Worm (Caenorhabditis elegans): ENCODE results near the gene npr-1.

Gene npr-1

ce11 chrX:4769885-4770284 is at the start of gene npr-1:
Gene npr-1 (minus strand): TSS chrX:4769985.
- no peak for TF ChIP-seq T22C8.4 (GFP tag; IDR thresholded peaks at IDR 0.05)
- no peak for TF ChIP-seq cog-1 (tag; optimal IDR thresholded peaks at IDR 0.05)
- TF ChIP-seq ztf-23 (GFP tag; IDR thresholded peaks at IDR 0.05) = no peak
- TF ChIP-seq flt-1 (GFP tag; IDR thresholded peaks at IDR 0.05) = no peak
- TF ChIP-seq klf-2 (GFP tag; conservative IDR thresholded peaks at IDR 0.05) = no peak
- no peak for TF ChIP-seq ref-1 (GFP tag; conservative IDR thresholded peaks at IDR 0.05)
- TF ChIP-seq med-1 (GFP tag; optimal IDR thresholded peaks at IDR 0.05; ENCODE audit: insufficient read depth) = no peak
- no peak for TF ChIP-seq ztf-29 (GFP tag; IDR thresholded peaks at IDR 0.05)
- no peak for TF ChIP-seq tab-1 (GFP tag; IDR thresholded peaks at IDR 0.05)

- no peak for TF ChIP-seq ref-1 (GFP tag; conservative IDR thresholded peaks at IDR 0.05)
- no peak for TF ChIP-seq T22C8.4 (GFP tag; IDR thresholded peaks at IDR 0.05)
- TF ChIP-seq flt-1 (GFP tag; IDR thresholded peaks at IDR 0.05) = no peak
- TF ChIP-seq tab-1 (GFP tag; IDR thresholded peaks at IDR 0.05) = no peak
- TF ChIP-seq ztf-29 (GFP tag; IDR thresholded peaks at IDR 0.05) = no peak
- TF ChIP-seq klf-2 (GFP tag; conservative IDR thresholded peaks at IDR 0.05) = no peak
- no peak for TF ChIP-seq cog-1 (tag; optimal IDR thresholded peaks at IDR 0.05)
- TF ChIP-seq med-1 (GFP tag; optimal IDR thresholded peaks at IDR 0.05; ENCODE audit: insufficient read depth) = no peak
- TF ChIP-seq ztf-23 (GFP tag; IDR thresholded peaks at IDR 0.05) = no peak
Observed at ce11 chrX:4818872-4819271, 49.1 kb upstream of the npr-1 start.

ce11 chrX:4818252-4818651 is 48.5 kb upstream of the npr-1 start, which contains the start of gene R08E3.3:
Gene R08E3.3 (plus strand): TSS chrX:4818593.
- TF ChIP-seq klf-2 (GFP tag; conservative IDR thresholded peaks at IDR 0.05) (no peak), ztf-23 (GFP tag; IDR thresholded peaks at IDR 0.05) (peak; percentile 46; the same call in 1 of the 2 replicates)

- TF ChIP-seq klf-2 (GFP tag; conservative IDR thresholded peaks at IDR 0.05) = no peak
- no peak for TF ChIP-seq med-1 (GFP tag; optimal IDR thresholded peaks at IDR 0.05; ENCODE audit: insufficient read depth)
- no peak for TF ChIP-seq flt-1 (GFP tag; IDR thresholded peaks at IDR 0.05)
- TF ChIP-seq ztf-29 (GFP tag; IDR thresholded peaks at IDR 0.05) = no peak
- no peak for TF ChIP-seq ztf-23 (GFP tag; IDR thresholded peaks at IDR 0.05)
- TF ChIP-seq cog-1 (tag; optimal IDR thresholded peaks at IDR 0.05) = no peak
- no peak for TF ChIP-seq tab-1 (GFP tag; IDR thresholded peaks at IDR 0.05)
- TF ChIP-seq ref-1 (GFP tag; conservative IDR thresholded peaks at IDR 0.05) = no peak
- no peak for TF ChIP-seq T22C8.4 (GFP tag; IDR thresholded peaks at IDR 0.05)
Observed at ce11 chrX:4813115-4813732, 43.4 kb upstream of the npr-1 start.

DNA sequence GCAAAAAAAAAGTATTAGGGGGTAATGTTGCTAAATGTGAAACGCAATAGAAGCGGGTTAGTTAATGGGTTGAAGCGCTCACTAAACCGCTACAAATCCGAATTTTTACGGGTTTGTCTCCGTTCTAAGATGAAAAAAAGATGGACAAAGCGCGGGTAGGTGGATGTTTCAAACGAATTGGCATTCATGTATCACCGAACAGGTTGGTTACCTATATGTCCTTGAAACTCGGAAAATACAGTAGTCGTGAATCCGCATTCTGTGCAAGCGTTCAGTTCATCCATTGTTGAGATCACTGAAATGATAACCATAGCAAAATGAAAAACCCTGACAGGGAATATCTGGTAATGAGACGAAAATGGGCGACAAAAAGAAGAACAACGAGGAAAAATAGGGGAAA is 41.5 kb upstream of the npr-1 start, which contains the start of gene ztf-16:
Gene ztf-16 (minus strand): TSS at position 299 of the 400 bp plus-strand sequence.
- TF ChIP-seq ztf-29 (GFP tag; IDR thresholded peaks at IDR 0.05) = no peak
- no peak for TF ChIP-seq klf-2 (GFP tag; conservative IDR thresholded peaks at IDR 0.05)
- no peak for TF ChIP-seq ref-1 (GFP tag; conservative IDR thresholded peaks at IDR 0.05)
- TF ChIP-seq tab-1 (GFP tag; IDR thresholded peaks at IDR 0.05) = no peak
- no peak for TF ChIP-seq ztf-23 (GFP tag; IDR thresholded peaks at IDR 0.05)
- TF ChIP-seq T22C8.4 (GFP tag; IDR thresholded peaks at IDR 0.05) = no peak
- TF ChIP-seq cog-1 (tag; optimal IDR thresholded peaks at IDR 0.05) = no peak
- TF ChIP-seq flt-1 (GFP tag; IDR thresholded peaks at IDR 0.05) = no peak
- no peak for TF ChIP-seq med-1 (GFP tag; optimal IDR thresholded peaks at IDR 0.05; ENCODE audit: insufficient read depth)

DNA sequence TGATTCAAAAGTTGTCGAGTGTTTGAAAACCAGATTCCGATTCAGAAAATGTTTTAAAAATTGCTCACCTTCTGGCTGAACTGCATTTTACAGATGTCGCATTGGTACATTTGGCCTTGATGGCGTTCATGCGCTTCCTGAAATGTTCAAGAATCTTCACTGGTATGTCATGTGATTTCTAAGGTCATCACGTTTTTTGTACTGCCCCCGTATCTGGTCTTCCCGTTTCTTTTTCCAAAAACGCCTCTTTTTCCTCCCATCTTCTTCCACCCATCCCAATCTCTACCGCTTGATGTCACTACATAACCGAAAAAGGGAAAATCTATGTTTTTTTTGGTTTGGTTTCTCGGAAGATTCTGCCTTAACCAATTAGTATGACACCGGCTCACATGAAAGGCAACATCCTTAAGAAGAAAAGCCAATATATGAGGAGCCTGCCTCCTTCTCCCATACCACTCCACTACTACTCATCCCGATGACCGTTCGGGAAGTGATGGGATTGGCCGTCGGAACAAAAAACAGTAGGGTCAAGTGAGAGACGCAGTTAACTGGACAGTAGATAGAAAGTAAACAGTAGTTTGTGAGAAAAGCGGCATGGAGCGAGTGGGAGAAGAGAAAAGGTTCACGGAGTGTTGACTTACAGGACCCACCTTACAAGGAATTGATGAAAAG is 40.1 kb upstream of the npr-1 start:
- TF ChIP-seq cog-1 (tag; optimal IDR thresholded peaks at IDR 0.05) (no peak), tab-1 (GFP tag; IDR thresholded peaks at IDR 0.05) (no peak), ztf-29 (GFP tag; IDR thresholded peaks at IDR 0.05) (no peak), klf-2 (GFP tag; conservative IDR thresholded peaks at IDR 0.05) (no peak), ref-1 (GFP tag; conservative IDR thresholded peaks at IDR 0.05) (no peak), flt-1 (GFP tag; IDR thresholded peaks at IDR 0.05) (peak; percentile 18; the same call in 1 of the 2 replicates)

ce11 chrX:4809189-4809588 is 39.4 kb upstream of the npr-1 start:
- peak; percentile 19 for TF ChIP-seq cog-1 (tag; optimal IDR thresholded peaks at IDR 0.05)
- TF ChIP-seq T22C8.4 (GFP tag; IDR thresholded peaks at IDR 0.05) = no peak

DNA sequence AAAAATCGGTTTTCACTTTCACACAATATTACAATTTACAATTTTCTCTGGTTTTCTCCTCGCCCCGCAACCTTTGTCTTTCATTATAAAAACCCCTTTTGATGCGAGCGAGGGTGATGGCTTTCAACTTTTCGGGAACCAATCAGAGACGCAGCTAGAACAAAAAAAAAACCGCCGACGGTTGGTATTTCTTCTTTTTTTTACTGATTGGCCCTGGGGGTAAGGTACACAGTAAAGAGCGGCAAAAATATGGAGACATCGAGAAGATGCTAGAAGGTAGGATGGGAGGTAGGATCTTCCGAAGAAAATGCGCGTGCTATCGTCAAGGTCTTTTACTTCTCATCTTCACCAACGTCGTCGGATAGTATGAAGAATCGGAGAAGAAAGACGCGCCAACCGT is 39.0 kb upstream of the npr-1 start:
- TF ChIP-seq ztf-29 (GFP tag; IDR thresholded peaks at IDR 0.05) (no peak), tab-1 (GFP tag; IDR thresholded peaks at IDR 0.05) (no peak), T22C8.4 (GFP tag; IDR thresholded peaks at IDR 0.05) (no peak), cog-1 (tag; optimal IDR thresholded peaks at IDR 0.05) (no peak), med-1 (GFP tag; optimal IDR thresholded peaks at IDR 0.05; ENCODE audit: insufficient read depth) (no peak), ztf-23 (GFP tag; IDR thresholded peaks at IDR 0.05) (no peak), klf-2 (GFP tag; conservative IDR thresholded peaks at IDR 0.05) (no peak), ref-1 (GFP tag; conservative IDR thresholded peaks at IDR 0.05) (no peak), flt-1 (GFP tag; IDR thresholded peaks at IDR 0.05) (no peak)

DNA sequence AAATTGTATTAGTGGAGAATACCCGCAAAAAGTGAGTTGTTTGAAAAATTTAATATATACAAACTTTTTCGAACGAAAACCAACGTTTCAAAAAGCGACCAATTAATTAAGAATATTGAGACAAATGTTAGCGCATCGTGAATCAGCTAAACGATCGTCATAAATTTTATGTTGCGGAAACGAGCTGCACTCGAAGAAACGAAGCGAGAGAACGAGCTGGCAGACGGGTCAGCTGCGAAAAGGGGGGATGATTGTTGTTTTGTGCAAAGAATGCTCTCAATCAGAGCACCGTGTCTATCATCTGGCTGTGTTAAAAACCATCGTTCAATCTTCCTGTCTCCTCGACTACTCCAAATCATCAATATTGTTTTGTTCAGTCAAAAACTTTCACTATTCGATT is 34.2 kb upstream of the npr-1 start:
- TF ChIP-seq med-1 (GFP tag; optimal IDR thresholded peaks at IDR 0.05; ENCODE audit: insufficient read depth) (no peak), ztf-23 (GFP tag; IDR thresholded peaks at IDR 0.05) (no peak), flt-1 (GFP tag; IDR thresholded peaks at IDR 0.05) (no peak), ztf-29 (GFP tag; IDR thresholded peaks at IDR 0.05) (no peak), tab-1 (GFP tag; IDR thresholded peaks at IDR 0.05) (no peak)

ce11 chrX:4802255-4802654 is 32.5 kb upstream of the npr-1 start:
- no peak for TF ChIP-seq ref-1 (GFP tag; conservative IDR thresholded peaks at IDR 0.05)
- TF ChIP-seq T22C8.4 (GFP tag; IDR thresholded peaks at IDR 0.05) = no peak
- TF ChIP-seq ztf-29 (GFP tag; IDR thresholded peaks at IDR 0.05) = no peak
- no peak for TF ChIP-seq klf-2 (GFP tag; conservative IDR thresholded peaks at IDR 0.05)
- TF ChIP-seq ztf-23 (GFP tag; IDR thresholded peaks at IDR 0.05) = no peak; the same call in 1 of the 2 replicates
- no peak for TF ChIP-seq flt-1 (GFP tag; IDR thresholded peaks at IDR 0.05)

All from whole organism, midembryonic.